Fruit fly (Drosophila melanogaster) whole organism: Measurements from ENCODE around the gene rdx.

Experiments used
- CG8478 ChIP-seq: fragments of >200 bp; optimal IDR thresholded peaks from 2 replicates; lab custom pipeline; 2018; ENCODE audit warnings: inconsistent platforms
- EcR ChIP-seq, 2 experiments: fragments of >200 bp; optimal IDR thresholded peaks; 2 replicates each; lab custom pipeline; 2017; ENCODE audit warnings: missing biosample characterization in 2 of 2, missing genetic modification characterization in 2 of 2, missing genetic modification reagents in 2 of 2
- pan ChIP-seq: fragments of >200 bp; optimal IDR thresholded peaks from 2 replicates; lab custom pipeline; 2017

DNA sequence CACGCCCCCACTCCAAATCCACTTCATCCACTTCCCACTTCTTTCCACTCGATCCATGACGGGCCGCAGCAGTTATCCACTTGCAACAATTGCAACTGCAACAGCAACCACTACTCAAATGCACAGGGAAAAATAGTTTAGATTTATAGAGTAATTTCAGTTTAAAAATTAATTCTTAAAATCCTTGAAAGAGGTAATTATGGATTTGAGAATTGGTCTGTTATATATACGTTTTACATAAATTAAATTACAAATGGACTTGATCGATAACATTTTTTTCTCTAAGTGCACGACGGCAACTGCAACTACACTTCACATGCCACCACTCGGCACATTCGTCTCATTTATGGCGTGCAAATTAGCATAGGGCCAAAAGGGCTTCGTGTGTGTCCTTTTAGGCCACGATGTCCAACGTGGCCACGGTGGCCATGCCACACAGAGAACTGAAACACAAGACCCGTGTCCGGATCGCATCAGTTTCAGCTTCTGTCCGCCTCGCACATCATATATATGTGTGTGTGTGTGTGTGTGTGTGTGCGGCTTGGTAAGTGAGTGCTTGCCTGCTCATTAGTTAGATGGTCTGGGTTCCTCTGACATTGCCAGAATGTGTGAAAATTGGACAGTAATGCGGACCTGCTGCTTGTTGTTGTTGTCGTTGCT lies 46.8 kb downstream of the rdx start:
- TF ChIP-seq EcR (GFP tag; optimal IDR thresholded peaks at IDR 0.05; lab: Kevin White, UChicago) (no peak), pan (lab: Kevin White, UChicago) (no peak), CG8478 (no peak)
